Fruit fly (Drosophila melanogaster) ovary, adult (tissue): ENCODE results near the gene ERR.

Experiments
- CG17801 ChIP-seq: fragments of 200-800 bp; optimal IDR thresholded peaks from 2 replicates; lab custom pipeline; 2019; ENCODE audit warnings: missing biosample characterization, mild to moderate bottlenecking, missing genetic modification characterization, moderate library complexity; ENCODE audit not compliant: partially characterized antibody

ERR gene

DNA sequence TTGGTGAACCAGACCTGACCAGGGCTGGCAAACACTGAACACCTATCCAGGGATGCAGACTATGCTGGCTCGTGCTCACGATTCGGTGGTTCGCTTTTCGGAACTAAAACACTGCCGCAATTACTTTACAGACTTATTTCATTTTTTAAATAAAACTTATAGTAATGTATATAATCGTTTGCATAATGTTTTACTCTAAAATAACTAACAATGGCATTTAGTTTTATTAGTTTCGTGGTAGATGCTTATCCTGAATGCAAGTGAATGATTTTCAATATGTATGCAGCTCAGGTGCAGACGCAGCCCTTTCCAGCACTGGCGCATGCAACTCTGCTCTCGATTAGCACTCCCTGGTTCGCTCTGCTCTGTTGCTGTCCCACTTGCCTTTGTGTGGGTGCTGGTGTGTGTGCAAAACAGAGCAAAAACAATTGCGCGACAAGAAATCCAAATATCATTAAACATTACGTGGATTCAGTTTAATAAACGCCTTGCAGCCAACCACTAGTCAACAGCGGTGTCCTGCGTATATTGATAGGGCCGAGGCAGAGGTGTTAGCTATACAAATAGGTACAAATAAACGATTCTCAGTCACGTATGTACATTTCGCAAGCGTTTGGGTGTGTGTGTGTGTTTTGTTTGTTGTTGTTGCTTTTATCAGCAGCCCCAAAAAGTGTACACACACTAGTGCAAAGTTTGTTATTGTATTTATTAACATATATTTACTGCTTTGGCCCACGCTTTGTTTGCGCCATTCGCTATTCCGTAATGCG lies at the start of gene ERR, which contains the start of gene Atg18a:
Gene ERR (minus strand): TSS at position 45 of the 770 bp plus-strand sequence.
Gene Atg18a (plus strand): TSS at position 231 of the 770 bp plus-strand sequence.
- TF ChIP-seq CG17801 (GFP tag; lab: Kevin White, UChicago): peak; percentile 78

DNA sequence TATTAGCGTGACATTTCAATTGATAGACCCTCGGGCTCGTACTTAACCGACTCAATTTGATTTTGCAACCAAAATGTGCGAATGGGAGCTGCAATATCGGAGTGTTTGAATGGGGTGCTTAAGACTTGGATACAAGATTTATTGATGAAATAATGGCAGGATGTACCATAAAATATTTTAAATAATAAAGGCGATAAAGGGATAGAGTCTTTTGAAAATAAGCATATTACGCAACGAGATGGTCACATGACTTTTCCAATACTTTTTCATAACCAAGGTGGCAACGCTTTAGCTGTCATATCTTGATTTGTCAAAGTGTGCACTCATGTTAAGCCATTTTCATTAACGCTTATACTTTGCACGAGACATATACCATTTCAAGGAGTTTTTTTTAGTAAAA lies 42.5 kb upstream of the ERR start, which contains the start of gene eIF4E3:
Gene eIF4E3 (plus strand): TSS at position 301 of the 400 bp plus-strand sequence.
- no peak for TF ChIP-seq CG17801 (GFP tag; lab: Kevin White, UChicago)

DNA sequence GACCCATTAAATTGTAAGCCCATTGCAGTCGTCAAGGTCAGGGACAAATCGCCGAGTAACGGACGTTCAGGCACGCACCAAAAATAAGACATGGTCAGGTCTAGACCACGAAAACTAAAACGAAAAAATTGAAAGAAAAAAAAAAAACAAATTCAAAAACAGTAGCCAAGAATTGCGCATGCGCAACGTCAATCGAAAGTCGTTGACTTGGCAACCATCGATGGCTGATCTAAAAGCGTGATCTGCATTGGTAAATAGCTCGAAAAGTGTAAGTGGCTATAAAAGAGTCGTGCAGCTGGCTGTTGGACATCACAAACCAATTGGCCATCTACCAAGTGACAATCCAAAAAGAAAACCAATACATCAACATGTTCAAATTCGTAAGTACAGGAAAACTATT lies 35.4 kb upstream of the ERR start, which contains the start of gene CG13678:
Gene CG13678 (plus strand): TSS at position 307 of the 400 bp plus-strand sequence.
- TF ChIP-seq CG17801 (GFP tag; lab: Kevin White, UChicago): no peak

DNA sequence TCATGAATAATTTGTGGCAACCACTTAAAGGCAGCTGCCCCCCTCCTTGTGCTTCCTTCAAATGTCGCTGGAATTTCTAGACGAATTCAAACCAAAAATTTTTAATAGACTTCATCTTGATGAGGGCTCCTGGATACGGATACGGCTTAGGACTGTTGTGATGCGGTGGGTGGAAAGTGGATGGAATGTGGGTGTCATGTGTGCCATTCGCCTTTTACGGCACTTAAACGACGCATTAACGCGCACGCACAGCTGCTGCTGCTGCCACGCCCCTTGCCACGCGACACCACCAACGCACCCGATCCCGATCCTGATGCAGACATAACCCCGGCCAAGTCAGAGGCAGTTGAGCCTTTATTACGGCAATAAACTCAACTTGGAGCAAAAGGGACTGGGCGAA lies 33.2 kb upstream of the ERR start:
- no peak for TF ChIP-seq CG17801 (GFP tag; lab: Kevin White, UChicago)

DNA sequence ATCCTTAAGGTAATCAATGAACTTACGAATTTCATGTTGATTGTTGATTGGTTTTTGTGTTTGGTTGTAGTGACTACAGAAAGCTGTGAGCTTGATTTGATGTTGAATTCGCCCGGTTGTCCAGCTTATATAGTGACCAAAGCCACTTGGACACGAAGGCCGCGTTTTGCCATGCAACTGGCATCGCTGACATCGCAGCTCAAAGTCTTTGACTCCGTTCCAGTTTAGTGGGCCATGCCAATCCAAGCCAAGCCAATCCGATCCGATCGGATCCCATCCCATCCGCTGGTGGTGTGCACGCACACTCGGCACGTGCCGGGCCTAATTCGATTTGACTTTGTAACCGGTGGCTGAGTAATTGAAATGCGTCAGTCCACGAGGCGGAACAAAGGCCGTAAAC lies 32.4 kb upstream of the ERR start, which contains the start of gene CG13674:
Gene CG13674 (minus strand): TSS at position 101 of the 400 bp plus-strand sequence.
- no peak for TF ChIP-seq CG17801 (GFP tag; lab: Kevin White, UChicago)

DNA sequence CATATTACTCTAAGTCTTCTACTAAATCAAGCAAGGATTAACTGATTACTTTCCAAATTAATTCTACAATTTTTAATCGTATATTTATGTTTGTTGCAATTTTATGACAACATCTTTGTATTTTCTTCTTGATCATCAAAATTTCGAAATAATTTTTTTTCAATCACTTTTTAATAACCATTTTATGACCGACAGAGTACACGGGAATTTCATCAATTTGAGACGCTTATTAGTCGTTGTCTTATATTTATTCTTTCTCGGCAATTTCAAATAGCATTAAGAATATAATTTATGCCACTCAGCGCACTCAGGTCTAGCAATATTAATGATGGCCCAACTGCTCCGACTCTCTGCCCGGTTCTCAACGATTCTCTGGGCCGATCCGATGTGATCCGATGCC lies 28.5 kb upstream of the ERR start, which contains the start of gene CG8012:
Gene CG8012 (plus strand): TSS at position 301 of the 400 bp plus-strand sequence.
- no peak for TF ChIP-seq CG17801 (GFP tag; lab: Kevin White, UChicago)

DNA sequence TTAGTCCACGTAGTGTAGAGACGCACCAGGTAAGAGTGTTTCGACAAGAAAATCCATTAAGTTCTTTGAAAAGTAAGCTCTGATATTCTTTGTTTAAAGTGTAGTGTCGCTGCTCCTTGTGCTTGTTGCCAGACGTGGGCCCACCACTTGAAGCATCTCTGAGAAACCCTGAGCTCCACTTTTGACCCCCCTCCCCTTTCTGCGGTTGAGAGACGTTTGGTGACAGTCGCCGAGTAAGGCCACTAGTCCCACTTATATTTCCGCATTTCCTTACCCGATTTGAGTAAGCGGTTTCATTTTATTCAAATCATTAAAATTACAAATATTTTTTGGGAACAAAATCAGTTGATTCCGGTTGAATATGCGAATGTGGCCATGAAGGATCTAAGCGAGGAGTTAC lies 25.1 kb upstream of the ERR start, which contains the start of gene CG8006:
Gene CG8006 (plus strand): TSS at position 301 of the 400 bp plus-strand sequence.
- no peak for TF ChIP-seq CG17801 (GFP tag; lab: Kevin White, UChicago)

DNA sequence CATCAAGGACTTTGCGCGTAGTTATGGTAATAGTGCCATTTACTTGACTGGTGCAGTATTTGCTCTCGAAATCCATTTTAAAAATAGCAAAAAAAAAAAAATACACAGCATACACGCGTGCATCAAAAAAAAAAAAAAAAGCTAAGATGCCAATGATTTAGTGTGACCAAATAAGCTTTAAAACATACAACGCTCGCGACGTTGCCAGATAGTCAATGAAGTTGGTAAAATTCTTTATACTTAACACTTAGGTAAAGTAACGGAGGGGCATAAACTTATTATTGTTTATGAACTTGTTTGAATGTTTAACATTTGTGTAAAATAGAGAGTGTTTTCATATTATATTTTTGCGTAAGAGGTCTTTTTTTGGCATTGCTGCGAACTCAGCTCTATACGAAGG lies 24.1 kb upstream of the ERR start, which contains the start of gene tut:
Gene tut (minus strand): TSS at position 148 of the 400 bp plus-strand sequence.
- TF ChIP-seq CG17801 (GFP tag; lab: Kevin White, UChicago): no peak

DNA sequence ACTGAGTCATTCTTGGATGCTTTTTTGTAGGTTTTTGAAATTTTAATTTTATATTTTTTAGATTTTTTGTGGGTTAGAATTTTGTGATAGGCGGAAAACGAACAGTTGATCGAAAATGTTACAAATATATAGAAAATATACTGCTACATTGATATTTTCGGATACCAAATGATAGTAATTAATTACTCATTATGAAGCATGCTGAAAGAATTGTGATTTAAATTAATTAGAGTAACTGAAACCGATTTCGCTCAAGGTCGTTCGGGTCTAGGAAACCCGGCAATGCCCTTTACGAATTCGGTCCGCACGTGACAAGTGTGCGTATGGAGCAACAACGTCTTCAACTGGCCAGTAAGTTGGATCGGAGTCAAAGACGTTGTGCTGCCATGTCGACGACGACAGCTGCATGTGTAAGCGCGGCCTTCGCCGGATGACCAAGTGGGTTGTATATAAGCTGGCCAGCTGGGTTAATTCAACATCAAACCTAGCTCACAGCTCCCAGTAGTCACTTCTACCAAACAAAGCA lies 15.9 kb upstream of the ERR start, which contains the start of the genes CG7366 and CG13679:
Gene CG7366 (minus strand): TSS at position 101 of the 526 bp plus-strand sequence.
Gene CG13679 (plus strand): TSS at position 476 of the 526 bp plus-strand sequence.
- TF ChIP-seq CG17801 (GFP tag; lab: Kevin White, UChicago): no peak

DNA sequence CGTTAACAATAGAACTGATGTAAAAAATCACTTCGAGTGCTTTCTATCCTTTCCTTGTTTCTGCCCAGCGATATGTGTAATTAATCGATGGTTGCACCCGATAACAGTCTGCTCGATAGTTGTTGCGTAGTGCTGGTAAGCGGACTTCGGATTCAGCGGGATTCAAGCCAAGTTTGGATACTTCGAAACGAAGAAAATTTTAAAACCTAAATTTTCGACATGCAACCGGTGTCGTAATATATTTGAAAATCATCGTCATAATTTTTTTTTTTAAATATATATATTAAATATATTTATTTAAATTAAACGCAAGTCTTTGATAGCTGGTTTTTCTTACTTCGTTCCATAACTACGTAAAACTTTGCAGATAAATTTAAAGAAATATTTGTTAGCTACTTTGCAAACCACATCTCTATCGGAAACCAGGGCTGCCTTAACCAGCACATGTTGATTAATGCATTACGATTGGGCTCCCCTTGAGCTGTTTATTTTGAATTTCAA lies 11.4 kb upstream of the ERR start, which contains the start of the genes UbcE2M and Dhps:
Gene UbcE2M (minus strand): TSS at position 209 of the 501 bp plus-strand sequence.
Gene Dhps (plus strand): TSS at position 429 of the 501 bp plus-strand sequence.
- TF ChIP-seq CG17801 (GFP tag; lab: Kevin White, UChicago): peak; percentile 73

DNA sequence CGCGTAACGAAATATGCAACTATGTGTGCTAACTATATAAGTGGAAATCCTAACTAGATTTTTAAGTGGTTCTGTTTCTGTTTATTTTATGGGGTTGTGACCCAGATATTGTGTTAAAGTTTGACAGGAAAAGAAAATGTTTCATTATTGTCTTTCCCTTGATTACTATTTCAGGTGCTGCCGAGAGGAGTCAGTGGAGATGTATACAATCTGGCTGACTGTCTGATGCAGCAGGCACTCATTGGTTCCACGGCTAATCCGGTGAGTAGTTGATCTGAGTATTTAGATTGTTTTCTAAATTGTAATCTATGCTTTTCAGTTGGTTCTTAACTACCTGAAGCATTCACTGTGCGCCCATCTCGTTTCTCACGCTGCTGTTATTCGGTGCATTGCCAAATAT lies 6.5 kb upstream of the ERR start, which contains the start of gene CG7387:
Gene CG7387 (minus strand): TSS at position 101 of the 400 bp plus-strand sequence.
- TF ChIP-seq CG17801 (GFP tag; lab: Kevin White, UChicago): no peak

DNA sequence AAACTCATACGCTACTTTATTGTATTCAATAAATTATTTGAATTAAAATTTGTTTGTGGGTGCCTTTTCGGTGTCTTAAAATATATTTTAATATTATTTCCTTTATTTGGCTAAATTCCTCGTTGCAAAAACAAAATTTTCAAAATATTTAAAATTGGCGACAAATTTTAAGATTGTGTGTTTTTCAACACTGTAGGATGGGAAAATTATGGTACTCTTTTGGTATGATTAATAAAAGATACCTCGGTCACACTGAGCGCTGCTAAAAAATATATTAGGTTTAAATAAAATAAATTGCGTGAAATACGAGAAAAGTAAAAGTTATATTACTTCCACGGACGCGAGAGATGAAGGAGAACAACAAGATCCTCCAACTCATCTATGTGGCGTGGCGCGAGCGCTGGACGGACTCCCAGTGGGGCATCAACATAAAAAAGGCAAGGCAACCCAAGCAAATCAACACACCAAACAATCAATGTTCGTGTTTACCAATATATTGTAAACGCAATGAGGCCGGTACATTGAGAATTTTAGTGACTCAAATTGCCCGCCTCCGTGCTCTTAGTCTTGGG lies 4.7 kb upstream of the ERR start, which contains the start of gene MED24:
Gene MED24 (plus strand): TSS at position 229 of the 572 bp plus-strand sequence.
- peak; percentile 19 for TF ChIP-seq CG17801 (GFP tag; lab: Kevin White, UChicago)

DNA sequence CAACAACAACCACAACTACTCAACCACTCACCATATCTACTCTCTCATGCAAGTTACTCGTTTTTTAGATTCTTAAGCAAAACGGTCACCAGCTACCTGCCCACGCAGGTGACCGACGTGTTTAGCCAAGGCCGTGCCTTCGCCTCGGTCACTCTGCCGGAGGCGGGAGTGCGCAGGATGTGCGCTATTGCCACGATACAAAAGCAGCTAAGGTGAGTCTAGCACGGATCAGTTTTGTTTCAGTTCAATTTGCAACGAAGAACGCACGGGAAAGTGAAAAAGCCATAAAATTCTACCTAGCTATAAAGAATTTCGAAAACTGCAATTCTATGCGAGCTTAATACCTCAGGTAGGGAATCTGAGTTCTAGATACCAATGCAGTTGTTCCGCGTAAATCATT lies 2.8 kb upstream of the ERR start:
- no peak for TF ChIP-seq CG17801 (GFP tag; lab: Kevin White, UChicago)

DNA sequence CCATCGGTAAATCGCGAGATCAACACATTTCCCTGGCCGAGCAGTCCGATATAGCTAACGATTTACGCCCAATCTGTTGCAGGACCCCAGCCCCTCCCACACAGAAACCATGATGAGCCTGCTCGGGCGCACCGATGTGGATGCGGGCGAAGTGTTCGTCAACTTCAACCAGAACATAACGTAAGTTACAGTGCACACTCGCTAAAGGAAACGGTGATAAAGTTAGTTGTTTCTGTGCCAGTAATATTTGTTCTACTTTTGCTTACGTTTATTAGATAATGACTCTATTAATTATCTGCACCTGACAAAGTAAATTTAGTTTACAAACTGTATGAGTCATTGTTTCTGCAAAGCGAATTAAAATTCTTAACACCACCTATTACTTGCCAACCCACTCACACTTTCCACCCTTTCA lies 933 bp upstream of the ERR start:
- no peak for TF ChIP-seq CG17801 (GFP tag; lab: Kevin White, UChicago)
